Worm (Caenorhabditis elegans) whole organism, early embryonic: ENCODE data around the gene C29H12.6.

Experiments used
- B0310.2 ChIP-seq: sonication (generic microtip); optimal IDR thresholded peaks from 2 replicates; lab custom pipeline; 2016; ENCODE audit warnings: mild to moderate bottlenecking, missing genetic modification characterization, missing compliant biosample characterization
- F13C5.2 ChIP-seq: sonication (generic microtip); optimal IDR thresholded peaks from 2 replicates; lab custom pipeline; 2017; ENCODE audit warnings: mild to moderate bottlenecking, missing genetic modification characterization, inconsistent platforms, missing compliant biosample characterization
- aly-1 ChIP-seq: sonication (generic microtip); optimal IDR thresholded peaks from 2 replicates; lab custom pipeline; 2016; ENCODE audit warnings: missing genetic modification characterization, missing compliant biosample characterization
- ama-1 ChIP-seq: fragments of 150-350 bp; optimal IDR thresholded peaks from 2 replicates; lab custom pipeline; 2014
- ceh-13 ChIP-seq: fragments of 200-800 bp; sonication (Bioruptor generic); optimal IDR thresholded peaks from 2 replicates; lab custom pipeline; 2018; ENCODE audit warnings: mild to moderate bottlenecking, missing genetic modification characterization, missing compliant biosample characterization
- ceh-36 ChIP-seq: sonication (generic microtip); optimal IDR thresholded peaks from 2 replicates; lab custom pipeline; 2016; ENCODE audit warnings: missing genetic modification characterization, inconsistent platforms, missing compliant biosample characterization
- ets-7 ChIP-seq: sonication (generic microtip); optimal IDR thresholded peaks from 2 replicates; lab custom pipeline; 2016; ENCODE audit warnings: missing genotype, missing genetic modification characterization, missing compliant biosample characterization
- flt-1 ChIP-seq: fragments of 200-800 bp; sonication (Bioruptor generic); IDR thresholded peaks from 2 replicates; pipeline ENCODE4 v1.3.6; 2022; ENCODE audit warnings: missing genetic modification characterization, missing compliant biosample characterization
- hmbx-1 ChIP-seq: sonication (generic microtip); optimal IDR thresholded peaks from 2 replicates; lab custom pipeline; 2016; ENCODE audit warnings: mild to moderate bottlenecking, missing genetic modification characterization, missing compliant biosample characterization
- hmg-4 ChIP-seq: fragments of 200-800 bp; sonication (Bioruptor generic); optimal IDR thresholded peaks from 2 replicates; lab custom pipeline; 2018; ENCODE audit warnings: mild to moderate bottlenecking, missing genetic modification characterization, missing compliant biosample characterization
- hnd-1 ChIP-seq: sonication (generic microtip); optimal IDR thresholded peaks from 2 replicates; lab custom pipeline; 2016; ENCODE audit warnings: missing genetic modification characterization, missing compliant biosample characterization
- pes-1 ChIP-seq: fragments of 200-800 bp; sonication (Bioruptor generic); IDR thresholded peaks from 2 replicates; pipeline ENCODE4 v1.3.6; 2022; ENCODE audit warnings: missing genetic modification reagents, missing genetic modification characterization, missing compliant biosample characterization
- scrt-1 ChIP-seq: fragments of 200-800 bp; sonication (Bioruptor generic); IDR thresholded peaks from 2 replicates; pipeline ENCODE4 v1.3.6; 2022; ENCODE audit warnings: missing genetic modification characterization, missing compliant biosample characterization
- sea-1 ChIP-seq: fragments of 200-800 bp; sonication (Bioruptor generic); conservative IDR thresholded peaks from 2 replicates; pipeline ENCODE4 v1.3.6; 2022; ENCODE audit warnings: missing genetic modification characterization, missing compliant biosample characterization
- tbx-11 ChIP-seq: fragments of 200-800 bp; sonication (Bioruptor generic); IDR thresholded peaks from 2 replicates; pipeline ENCODE4 v1.3.6; 2022; ENCODE audit warnings: missing genetic modification characterization, missing compliant biosample characterization
- tbx-37 ChIP-seq: fragments of 200-800 bp; sonication (Bioruptor generic); conservative IDR thresholded peaks from 2 replicates; pipeline ENCODE4 v1.3.6; 2022; ENCODE audit warnings: missing genetic modification reagents, missing genetic modification characterization, missing compliant biosample characterization
- tra-4 ChIP-seq: sonication (generic microtip); optimal IDR thresholded peaks from 2 replicates; lab custom pipeline; 2017; ENCODE audit warnings: missing genetic modification characterization, missing compliant biosample characterization

Gene C29H12.6

DNA sequence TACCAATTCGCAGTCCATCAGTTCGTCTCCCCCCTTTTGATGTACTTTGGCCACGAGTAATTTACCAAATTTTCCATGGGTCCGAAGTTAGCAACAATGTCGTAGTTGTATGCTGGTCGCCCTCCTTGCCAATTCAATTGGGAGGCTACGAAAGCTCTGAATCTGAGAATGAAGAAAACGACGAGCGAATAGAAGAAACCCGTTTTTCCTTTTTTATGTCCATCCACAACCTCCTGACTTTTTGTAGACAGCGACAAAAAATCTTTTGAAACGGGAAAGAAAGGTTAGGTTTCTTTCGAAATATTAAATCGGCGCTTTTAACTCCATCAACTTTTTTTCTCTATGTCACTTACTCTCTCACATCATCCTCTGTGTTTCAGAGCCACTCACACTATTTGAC lies 24.5 kb upstream of the C29H12.6 start:
- TF ChIP-seq hnd-1 (tag; lab: Kevin White, UChicago), result no peak
- no peak for TF ChIP-seq aly-1 (tag; lab: Kevin White, UChicago)
- no peak for TF ChIP-seq F13C5.2 (tag; lab: Kevin White, UChicago)
- no peak for TF ChIP-seq ets-7 (tag; lab: Kevin White, UChicago)
- no peak for TF ChIP-seq tbx-37
- no peak for TF ChIP-seq hmg-4 (GFP tag; lab: Kevin White, UChicago)
- no peak for TF ChIP-seq sea-1 (GFP tag; lab: Robert Waterston, UW)
- TF ChIP-seq ceh-36 (tag; lab: Kevin White, UChicago), result no peak
- TF ChIP-seq ama-1 (lab: Kevin White, UChicago), result no peak
- TF ChIP-seq B0310.2 (tag; lab: Kevin White, UChicago), result no peak
- TF ChIP-seq tra-4, result no peak
- no peak for TF ChIP-seq pes-1

DNA sequence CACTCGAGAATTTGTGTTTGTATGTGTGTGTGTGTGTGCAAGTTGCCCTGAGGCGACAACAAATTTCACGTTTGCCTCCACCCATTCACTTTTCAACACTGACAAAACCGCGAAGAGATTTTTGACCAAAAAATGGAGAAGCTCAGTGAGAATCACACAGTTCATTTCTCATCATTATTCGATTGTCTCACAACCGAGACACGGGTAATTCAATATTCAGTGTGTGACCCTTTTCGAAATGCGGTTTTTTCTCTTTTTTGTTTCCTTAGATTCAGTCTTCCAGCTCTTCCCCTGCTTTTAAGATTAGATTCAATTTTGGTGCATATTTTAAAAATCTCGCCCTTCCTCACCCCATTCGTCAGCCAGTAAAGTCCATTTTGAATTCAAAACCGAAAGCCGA lies 21.4 kb upstream of the C29H12.6 start:
- TF ChIP-seq aly-1 (tag; lab: Kevin White, UChicago) (no peak), tbx-11 (GFP tag; lab: Robert Waterston, UW) (no peak), F13C5.2 (tag; lab: Kevin White, UChicago) (no peak), sea-1 (GFP tag; lab: Robert Waterston, UW) (no peak), ceh-36 (tag; lab: Kevin White, UChicago) (no peak), tra-4 (no peak), flt-1 (GFP tag; lab: Robert Waterston, UW) (no peak), ets-7 (tag; lab: Kevin White, UChicago) (no peak), tbx-37 (no peak), B0310.2 (tag; lab: Kevin White, UChicago) (no peak), scrt-1 (no peak), ama-1 (lab: Kevin White, UChicago) (no peak), hmg-4 (GFP tag; lab: Kevin White, UChicago) (no peak), ceh-13 (GFP tag; lab: Kevin White, UChicago) (no peak), pes-1 (no peak), hmbx-1 (tag; lab: Kevin White, UChicago) (no peak), hnd-1 (tag; lab: Kevin White, UChicago) (no peak)

DNA sequence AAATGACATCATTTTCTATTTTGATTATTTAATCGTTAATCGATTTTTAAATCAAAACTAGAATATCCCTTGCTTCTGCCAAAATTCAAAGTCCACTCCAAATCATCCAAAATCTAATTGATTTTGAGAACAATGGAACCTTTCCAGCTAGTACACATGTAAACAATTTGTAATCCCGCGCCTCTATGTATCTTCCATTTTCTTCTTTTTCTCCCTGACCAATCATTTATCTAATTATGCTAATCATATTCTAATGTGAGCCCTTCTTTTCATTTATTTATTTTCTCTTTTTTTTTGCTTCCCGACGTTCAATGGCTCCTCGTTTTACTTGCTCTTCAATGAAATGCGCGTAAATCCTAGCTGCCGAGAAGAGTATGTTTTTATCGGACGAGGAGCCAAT lies 20.1 kb upstream of the C29H12.6 start:
- TF ChIP-seq pes-1 (no peak), hnd-1 (tag; lab: Kevin White, UChicago) (no peak), B0310.2 (tag; lab: Kevin White, UChicago) (no peak), flt-1 (GFP tag; lab: Robert Waterston, UW) (no peak), scrt-1 (no peak), F13C5.2 (tag; lab: Kevin White, UChicago) (no peak), ceh-36 (tag; lab: Kevin White, UChicago) (no peak), ama-1 (lab: Kevin White, UChicago) (no peak), sea-1 (GFP tag; lab: Robert Waterston, UW) (no peak), tbx-37 (no peak), tbx-11 (GFP tag; lab: Robert Waterston, UW) (no peak), ceh-13 (GFP tag; lab: Kevin White, UChicago) (no peak), ets-7 (tag; lab: Kevin White, UChicago) (no peak)

DNA sequence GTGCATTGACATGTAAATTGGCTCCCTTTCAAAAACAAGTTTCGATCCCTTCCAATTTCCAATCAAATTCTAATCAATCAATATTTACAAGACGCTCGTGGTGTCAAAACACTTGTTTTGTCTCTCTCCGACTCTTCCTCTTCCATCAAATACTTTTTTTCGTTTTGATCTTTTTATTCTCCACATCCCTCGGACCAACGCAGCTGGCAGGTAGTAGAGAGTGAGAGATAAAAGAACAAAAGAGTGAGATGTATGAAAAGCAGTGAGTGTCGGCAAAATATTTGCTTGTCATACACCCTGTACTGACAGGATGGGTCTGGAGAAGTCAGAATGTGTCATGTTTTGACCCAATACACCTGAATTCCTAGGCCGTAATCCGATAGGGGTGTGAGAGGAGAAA lies 18.6 kb upstream of the C29H12.6 start:
- no peak for TF ChIP-seq ets-7 (tag; lab: Kevin White, UChicago)
- TF ChIP-seq hnd-1 (tag; lab: Kevin White, UChicago), result no peak
- TF ChIP-seq ceh-36 (tag; lab: Kevin White, UChicago), result no peak
- TF ChIP-seq aly-1 (tag; lab: Kevin White, UChicago), result no peak
- no peak for TF ChIP-seq scrt-1
- no peak for TF ChIP-seq ceh-13 (GFP tag; lab: Kevin White, UChicago)
- TF ChIP-seq hmg-4 (GFP tag; lab: Kevin White, UChicago), result no peak
- no peak for TF ChIP-seq tbx-11 (GFP tag; lab: Robert Waterston, UW)
- no peak for TF ChIP-seq tbx-37
- no peak for TF ChIP-seq pes-1
- no peak for TF ChIP-seq F13C5.2 (tag; lab: Kevin White, UChicago)
- no peak for TF ChIP-seq ama-1 (lab: Kevin White, UChicago)

DNA sequence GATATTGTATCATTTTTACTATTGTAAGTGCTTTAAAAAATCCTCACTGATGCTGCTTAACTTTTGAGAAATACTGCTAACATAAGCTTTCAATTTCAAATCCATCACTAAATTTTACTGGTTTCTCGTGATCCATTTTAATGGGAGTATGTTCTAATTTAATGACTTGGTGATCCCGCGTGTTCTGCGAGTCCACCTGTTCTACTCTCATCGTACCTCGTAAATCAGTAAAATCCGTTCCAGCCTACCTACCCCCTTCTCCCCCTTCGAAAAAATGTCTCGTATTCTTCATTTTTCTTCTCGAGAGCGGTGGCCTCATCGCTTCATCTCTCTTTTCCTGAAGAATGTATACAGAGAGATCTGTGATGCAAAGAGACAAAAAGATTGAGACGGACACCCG lies 17.5 kb upstream of the C29H12.6 start:
- TF ChIP-seq B0310.2 (tag; lab: Kevin White, UChicago), result no peak
- TF ChIP-seq aly-1 (tag; lab: Kevin White, UChicago), result no peak
- TF ChIP-seq hmbx-1 (tag; lab: Kevin White, UChicago), result no peak
- TF ChIP-seq tbx-11 (GFP tag; lab: Robert Waterston, UW), result no peak

DNA sequence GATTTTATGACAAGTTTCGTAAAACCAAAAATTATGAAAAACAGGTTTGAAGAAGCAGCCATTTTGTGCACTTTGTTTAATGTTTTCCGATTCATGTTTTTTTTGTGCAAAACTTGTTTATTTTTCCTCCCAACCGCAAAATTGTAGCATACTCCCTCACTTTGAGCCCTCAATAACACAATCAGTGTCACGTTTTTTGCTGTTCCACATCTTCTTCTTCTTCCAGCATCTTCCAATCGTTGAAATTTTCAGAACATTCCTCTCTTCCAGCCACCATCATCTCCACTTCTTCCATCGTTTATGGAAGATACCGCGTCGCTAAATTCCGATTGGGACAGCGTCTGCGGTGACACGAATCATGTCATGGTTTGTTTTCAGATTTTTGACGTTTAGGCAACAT lies 14.5 kb upstream of the C29H12.6 start, which contains the start of gene abts-3:
abts-3 (plus strand) TSS at position 301 of the 400 bp plus-strand sequence.
- TF ChIP-seq ceh-13 (GFP tag; lab: Kevin White, UChicago) (no peak), scrt-1 (no peak), flt-1 (GFP tag; lab: Robert Waterston, UW) (no peak), ama-1 (lab: Kevin White, UChicago) (no peak), ets-7 (tag; lab: Kevin White, UChicago) (no peak), hmg-4 (GFP tag; lab: Kevin White, UChicago) (no peak), tbx-37 (no peak), B0310.2 (tag; lab: Kevin White, UChicago) (no peak), ceh-36 (tag; lab: Kevin White, UChicago) (no peak), tbx-11 (GFP tag; lab: Robert Waterston, UW) (no peak), F13C5.2 (tag; lab: Kevin White, UChicago) (no peak), tra-4 (no peak), sea-1 (GFP tag; lab: Robert Waterston, UW) (no peak), hnd-1 (tag; lab: Kevin White, UChicago) (no peak), pes-1 (no peak), hmbx-1 (tag; lab: Kevin White, UChicago) (no peak), aly-1 (tag; lab: Kevin White, UChicago) (no peak)

DNA sequence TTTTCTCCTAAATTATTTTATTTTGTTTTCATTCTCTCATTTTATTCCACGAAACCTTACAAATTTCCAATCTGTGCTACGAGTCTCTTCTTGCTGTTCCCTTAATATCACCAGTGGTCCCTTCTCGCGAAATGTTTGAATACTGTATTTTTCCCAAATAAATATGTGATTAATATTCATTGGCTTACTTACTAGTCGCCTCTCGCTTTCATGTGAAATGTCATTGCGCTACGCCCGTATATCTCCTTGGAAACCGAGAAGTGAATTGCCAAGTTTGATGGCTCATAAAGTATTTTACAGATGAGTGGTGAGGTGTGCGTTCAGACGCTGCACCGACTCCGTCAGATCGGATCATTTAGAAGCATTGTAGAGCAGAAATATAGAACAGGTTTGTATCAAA lies 7.2 kb upstream of the C29H12.6 start, which contains the start of gene rars-2:
rars-2 (plus strand) TSS at position 301 of the 400 bp plus-strand sequence.
- TF ChIP-seq B0310.2 (tag; lab: Kevin White, UChicago), result no peak
- TF ChIP-seq aly-1 (tag; lab: Kevin White, UChicago), result no peak
- no peak for TF ChIP-seq tbx-37
- no peak for TF ChIP-seq ceh-13 (GFP tag; lab: Kevin White, UChicago)
- TF ChIP-seq tbx-11 (GFP tag; lab: Robert Waterston, UW), result no peak
- TF ChIP-seq ets-7 (tag; lab: Kevin White, UChicago), result no peak
- no peak for TF ChIP-seq scrt-1
- TF ChIP-seq F13C5.2 (tag; lab: Kevin White, UChicago), result no peak
- no peak for TF ChIP-seq sea-1 (GFP tag; lab: Robert Waterston, UW)
